Fruit fly (Drosophila melanogaster) whole organism, embryonic: ENCODE measurements around the gene Unr.

Source experiments
- Atf3 ChIP-seq: fragments of 200-800 bp; sonication (Bioruptor generic); optimal IDR thresholded peaks from 3 replicates; lab custom pipeline; 2016; ENCODE audit warnings: missing biosample characterization, missing genetic modification characterization
- Atf6 ChIP-seq: fragments of 200-800 bp; sonication (Bioruptor generic); IDR thresholded peaks from 2 replicates; pipeline ENCODE4 v1.3.6; 2022; ENCODE audit warnings: missing biosample characterization, missing genetic modification characterization
- B-H1 ChIP-seq: fragments of 200-800 bp; sonication (Bioruptor generic); IDR thresholded peaks from 3 replicates; pipeline ENCODE4 v1.3.6; 2022; ENCODE audit warnings: missing biosample characterization, missing genetic modification characterization
- Bgb ChIP-seq: fragments of 200-800 bp; sonication (Bioruptor generic); IDR thresholded peaks from 2 replicates; pipeline ENCODE4 v1.3.6; 2022; ENCODE audit warnings: missing biosample characterization, missing genetic modification characterization; ENCODE audit not compliant: partially characterized antibody
- CG11504 ChIP-seq: fragments of 200-800 bp; sonication (Bioruptor generic); optimal IDR thresholded peaks from 3 replicates; lab custom pipeline; 2019; ENCODE audit warnings: missing biosample characterization, mild to moderate bottlenecking, missing genetic modification characterization, moderate library complexity
- CG14710 ChIP-seq: fragments of 200-800 bp; sonication (Bioruptor generic); optimal IDR thresholded peaks from 3 replicates; lab custom pipeline; 2019; ENCODE audit warnings: missing biosample characterization, mild to moderate bottlenecking, missing genetic modification characterization, moderate library complexity
- CG17186 ChIP-seq: fragments of 200-800 bp; sonication (Bioruptor generic); optimal IDR thresholded peaks from 3 replicates; lab custom pipeline; 2017; ENCODE audit warnings: missing biosample characterization, missing genetic modification reagents, missing genetic modification characterization
- CG17361 ChIP-seq: fragments of 200-800 bp; sonication (Bioruptor generic); IDR thresholded peaks from 3 replicates; pipeline ENCODE4 v1.3.6; 2022; ENCODE audit warnings: missing biosample characterization, missing genetic modification characterization
- CG18476 ChIP-seq: fragments of 200-800 bp; sonication (Bioruptor generic); optimal IDR thresholded peaks from 2 replicates; lab custom pipeline; 2016; ENCODE audit warnings: missing biosample characterization, mild to moderate bottlenecking, missing genetic modification characterization
- CG42726 ChIP-seq: fragments of 200-800 bp; sonication (Bioruptor generic); IDR thresholded peaks from 2 replicates; pipeline ENCODE4 v1.3.6; 2022; ENCODE audit warnings: missing biosample characterization, missing genetic modification characterization; ENCODE audit not compliant: partially characterized antibody
- CG7556 ChIP-seq: fragments of 200-800 bp; sonication (Bioruptor generic); optimal IDR thresholded peaks from 2 replicates; lab custom pipeline; 2017; ENCODE audit warnings: missing biosample characterization, mild to moderate bottlenecking, missing genetic modification characterization
- CG7745 ChIP-seq: fragments of 200-800 bp; sonication (Bioruptor generic); optimal IDR thresholded peaks from 2 replicates; lab custom pipeline; 2018; ENCODE audit warnings: missing biosample characterization, mild to moderate bottlenecking, missing genetic modification characterization, moderate library complexity
- CrebB ChIP-seq: fragments of 200-800 bp; sonication (Bioruptor generic); optimal IDR thresholded peaks from 3 replicates; lab custom pipeline; 2018; ENCODE audit warnings: missing biosample characterization, mild to moderate bottlenecking, missing genetic modification characterization
- D ChIP-seq, 2 experiments: fragments of 200-800 bp in 1 of 2; fragments of >200 bp in 1 of 2; sonication (Bioruptor generic) in 1 of 2; optimal IDR thresholded peaks; 2 replicates in 1 of 2; 3 replicates in 1 of 2; lab custom pipeline; 2017; ENCODE audit warnings: mild to moderate bottlenecking in 1 of 2, missing biosample characterization in 1 of 2, missing genetic modification characterization in 1 of 2, missing genetic modification reagents in 1 of 2
- Dbx ChIP-seq: fragments of 200-800 bp; sonication (Bioruptor generic); IDR thresholded peaks from 3 replicates; pipeline ENCODE4 v1.3.6; 2022; ENCODE audit warnings: missing biosample characterization, missing genetic modification characterization
- Doc2 ChIP-seq: fragments of 200-800 bp; sonication (Bioruptor generic); IDR thresholded peaks from 2 replicates; pipeline ENCODE4 v1.3.6; 2022; ENCODE audit warnings: missing biosample characterization, missing genetic modification characterization
- GATAe ChIP-seq: fragments of 200-800 bp; sonication (Bioruptor generic); conservative IDR thresholded peaks from 2 replicates; pipeline ENCODE4 v1.3.6; 2022; ENCODE audit warnings: missing biosample characterization, missing genetic modification characterization
- H15 ChIP-seq: fragments of 200-800 bp; sonication (Bioruptor generic); IDR thresholded peaks from 3 replicates; pipeline ENCODE4 v1.3.6; 2022; ENCODE audit warnings: missing biosample characterization, missing genetic modification characterization
- Hand ChIP-seq: fragments of 200-800 bp; sonication (Bioruptor generic); optimal IDR thresholded peaks from 2 replicates; lab custom pipeline; 2017; ENCODE audit warnings: mild to moderate bottlenecking, missing biosample characterization, missing genetic modification reagents, missing genetic modification characterization
- Hey ChIP-seq: fragments of 200-800 bp; sonication (Bioruptor generic); optimal IDR thresholded peaks from 3 replicates; lab custom pipeline; 2018; ENCODE audit warnings: missing biosample characterization, mild to moderate bottlenecking, missing genetic modification characterization
- Jarid2 ChIP-seq: fragments of 200-800 bp; sonication (Bioruptor generic); optimal IDR thresholded peaks from 3 replicates; lab custom pipeline; 2017; ENCODE audit warnings: mild to moderate bottlenecking, missing biosample characterization, missing genetic modification reagents, missing genetic modification characterization
- Lim3 ChIP-seq: fragments of 200-800 bp; sonication (Bioruptor generic); IDR thresholded peaks from 2 replicates; pipeline ENCODE4 v1.3.6; 2022; ENCODE audit warnings: missing biosample characterization, missing genetic modification characterization
- MTF-1 ChIP-seq: fragments of 200-800 bp; sonication (Bioruptor generic); optimal IDR thresholded peaks from 2 replicates; lab custom pipeline; 2018; ENCODE audit warnings: missing biosample characterization, mild to moderate bottlenecking, missing genetic modification characterization, borderline replicate concordance
- Nf-YA ChIP-seq: fragments of 200-800 bp; sonication (Bioruptor generic); IDR thresholded peaks from 2 replicates; pipeline ENCODE4 v1.3.6; 2022; ENCODE audit warnings: missing biosample characterization, missing genetic modification characterization
- PHDP ChIP-seq: fragments of 200-800 bp; sonication (Bioruptor generic); optimal IDR thresholded peaks from 3 replicates; lab custom pipeline; 2018; ENCODE audit warnings: missing biosample characterization, mild to moderate bottlenecking, missing genetic modification characterization, moderate library complexity
- TFAM ChIP-seq: fragments of 200-800 bp; sonication (Bioruptor generic); optimal IDR thresholded peaks from 2 replicates; lab custom pipeline; 2017; ENCODE audit warnings: missing biosample characterization, missing genetic modification characterization, inconsistent platforms
- Vsx1 ChIP-seq: fragments of 200-800 bp; sonication (Bioruptor generic); optimal IDR thresholded peaks from 2 replicates; lab custom pipeline; 2017; ENCODE audit warnings: missing biosample characterization, mild to moderate bottlenecking, missing genetic modification characterization, missing genetic modification reagents
- btn ChIP-seq: fragments of 200-800 bp; sonication (Bioruptor generic); optimal IDR thresholded peaks from 2 replicates; lab custom pipeline; 2016; ENCODE audit warnings: missing biosample characterization, missing genetic modification characterization
- cas ChIP-seq: fragments of 200-800 bp; sonication (Bioruptor generic); IDR thresholded peaks from 2 replicates; pipeline ENCODE4 v1.3.6; 2022; ENCODE audit warnings: missing biosample characterization, missing genetic modification characterization
- crol ChIP-seq: fragments of 200-800 bp; sonication (Bioruptor generic); IDR thresholded peaks from 2 replicates; pipeline ENCODE4 v1.3.6; 2022; ENCODE audit warnings: missing biosample characterization, missing genetic modification characterization
- ewg ChIP-seq: fragments of 200-800 bp; sonication (Bioruptor generic); optimal IDR thresholded peaks from 3 replicates; lab custom pipeline; 2017; ENCODE audit warnings: mild to moderate bottlenecking, missing biosample characterization, missing genetic modification reagents, missing genetic modification characterization
- gce ChIP-seq: fragments of 200-800 bp; sonication (Bioruptor generic); IDR thresholded peaks from 3 replicates; pipeline ENCODE4 v1.3.6; 2022; ENCODE audit warnings: missing biosample characterization, missing genetic modification characterization
- hth ChIP-seq: fragments of >200 bp; optimal IDR thresholded peaks from 2 replicates; lab custom pipeline; 2017; ENCODE audit warnings: inconsistent platforms
- jing ChIP-seq: fragments of 200-800 bp; sonication (Bioruptor generic); optimal IDR thresholded peaks from 2 replicates; lab custom pipeline; 2018; ENCODE audit warnings: missing biosample characterization, mild to moderate bottlenecking, missing genetic modification characterization
- kay ChIP-seq: fragments of 200-800 bp; sonication (Bioruptor generic); optimal IDR thresholded peaks from 2 replicates; lab custom pipeline; 2016; ENCODE audit warnings: missing biosample characterization, missing genetic modification characterization
- kni ChIP-seq: fragments of 200-800 bp; sonication (Bioruptor generic); optimal IDR thresholded peaks from 3 replicates; lab custom pipeline; 2017; ENCODE audit warnings: mild to moderate bottlenecking, missing biosample characterization, missing genetic modification reagents, missing genetic modification characterization
- pb ChIP-seq: fragments of 200-800 bp; sonication (Bioruptor generic); optimal IDR thresholded peaks from 3 replicates; lab custom pipeline; 2016; ENCODE audit warnings: missing biosample characterization, missing genetic modification characterization
- phol ChIP-seq: fragments of 200-800 bp; sonication (Bioruptor generic); optimal IDR thresholded peaks from 3 replicates; lab custom pipeline; 2018; ENCODE audit warnings: missing biosample characterization, mild to moderate bottlenecking, missing genetic modification characterization, moderate library complexity
- ranshi ChIP-seq: fragments of 200-800 bp; sonication (Bioruptor generic); IDR thresholded peaks from 2 replicates; pipeline ENCODE4 v1.3.6; 2022; ENCODE audit warnings: missing biosample characterization, missing genetic modification characterization
- sna ChIP-seq: fragments of 200-800 bp; sonication (Bioruptor generic); IDR thresholded peaks from 2 replicates; pipeline ENCODE4 v1.3.6; 2022; ENCODE audit warnings: missing biosample characterization, missing genetic modification characterization; ENCODE audit not compliant: partially characterized antibody
- sob ChIP-seq: fragments of 200-800 bp; sonication (Bioruptor generic); IDR thresholded peaks from 2 replicates; pipeline ENCODE4 v1.3.6; 2022; ENCODE audit warnings: missing biosample characterization, missing genetic modification characterization
- tap ChIP-seq: fragments of 200-800 bp; optimal IDR thresholded peaks from 3 replicates; lab custom pipeline; 2019; ENCODE audit warnings: missing biosample characterization, mild to moderate bottlenecking, missing genetic modification characterization, moderate library complexity
- tll ChIP-seq, 2 experiments: fragments of 200-800 bp in 1 of 2; fragments of >200 bp in 1 of 2; sonication (Bioruptor generic) in 1 of 2; optimal IDR thresholded peaks; 2 replicates each; lab custom pipeline; 2017 to 2019; ENCODE audit warnings: missing biosample characterization in 2 of 2, missing genetic modification characterization in 2 of 2, mild to moderate bottlenecking in 1 of 2, moderate library complexity in 1 of 2
- unc-4 ChIP-seq: fragments of 200-800 bp; sonication (Bioruptor generic); IDR thresholded peaks from 2 replicates; pipeline ENCODE4 v1.3.6; 2022; ENCODE audit warnings: missing biosample characterization, missing genetic modification characterization; ENCODE audit not compliant: partially characterized antibody
- zen ChIP-seq: fragments of 200-800 bp; sonication (Bioruptor generic); optimal IDR thresholded peaks from 3 replicates; lab custom pipeline; 2018; ENCODE audit warnings: missing biosample characterization, mild to moderate bottlenecking, missing genetic modification characterization, moderate library complexity
- zf30C ChIP-seq: fragments of 200-800 bp; sonication (Bioruptor generic); optimal IDR thresholded peaks from 3 replicates; lab custom pipeline; 2018; ENCODE audit warnings: missing biosample characterization, mild to moderate bottlenecking, missing genetic modification characterization
- zfh2 ChIP-seq: fragments of 200-800 bp; sonication (Bioruptor generic); optimal IDR thresholded peaks from 2 replicates; lab custom pipeline; 2016; ENCODE audit warnings: missing biosample characterization, missing genetic modification characterization

Unr gene

DNA sequence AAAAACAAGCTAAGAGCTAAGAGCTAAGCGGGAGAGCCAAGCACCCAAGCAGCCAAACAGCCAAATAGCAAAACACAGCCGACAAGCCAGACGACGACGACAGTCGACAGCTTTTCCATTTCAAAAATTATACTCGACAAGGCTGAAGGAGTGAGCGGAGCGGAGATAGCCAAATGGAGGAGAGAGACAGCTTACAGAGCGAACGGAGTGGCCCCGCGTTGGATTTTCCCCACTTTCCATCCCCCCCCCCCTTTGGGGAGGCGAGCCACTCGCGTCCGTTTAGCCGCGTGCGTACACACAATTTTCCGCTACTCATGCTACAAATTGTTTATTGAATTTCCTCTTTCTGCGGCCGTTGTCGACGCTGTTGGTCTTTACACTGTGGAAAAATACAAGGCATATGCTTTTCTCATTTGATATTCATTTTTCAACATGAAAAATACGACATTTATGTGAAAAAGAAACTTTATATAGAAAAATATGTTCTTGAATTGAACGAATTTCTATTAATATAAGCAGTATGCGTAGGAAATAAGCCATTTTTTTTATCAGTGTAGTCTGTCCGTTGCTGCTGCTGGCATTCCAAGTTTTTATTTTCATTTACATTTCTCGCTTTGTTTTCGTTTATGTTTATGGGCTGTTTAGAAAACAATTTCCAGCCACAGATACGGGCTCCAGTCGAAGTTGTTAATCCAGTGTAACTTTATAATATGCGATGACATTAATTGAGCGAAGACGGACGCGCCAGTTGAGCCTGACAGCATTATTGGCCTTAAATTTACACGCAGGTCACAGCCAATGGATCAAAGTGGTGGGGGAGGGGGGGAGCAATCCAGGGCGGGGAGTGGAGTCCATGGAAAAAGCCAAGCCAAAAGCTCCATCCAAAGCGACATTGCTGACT lies 15.9 kb upstream of the Unr start (continued):
- TF ChIP-seq zf30C (GFP tag; lab: Kevin White, UChicago) (peak; percentile 95), crol (peak; percentile 98), cas (GFP tag; lab: Robert Waterston, UW) (peak; percentile 88), H15 (GFP tag; lab: Robert Waterston, UW) (peak; percentile 97), Bgb (GFP tag; lab: Robert Waterston, UW) (peak; percentile 39; the same call in 1 of the 2 replicates), Nf-YA (GFP tag; lab: Robert Waterston, UW) (peak; percentile 97), Doc2 (GFP tag; lab: Robert Waterston, UW) (peak; percentile 81), D (optimal IDR thresholded peaks at IDR 0.05; lab: Kevin White, UChicago) (no peak), D (GFP tag; optimal IDR thresholded peaks at IDR 0.05; lab: Kevin White, UChicago) (peak; percentile 99), phol (tag; lab: Kevin White, UChicago) (peak; percentile 99), Hey (peak; percentile 80), CG7556 (GFP tag; lab: Kevin White, UChicago) (peak; percentile 99), tll (GFP tag; optimal IDR thresholded peaks at IDR 0.05; lab: Kevin White, UChicago) (peak in 1 of 2 experiments; percentile 54), CrebB (tag; lab: Kevin White, UChicago) (peak; percentile 98), Lim3 (GFP tag; lab: Robert Waterston, UW) (peak; percentile 93), kay (GFP tag; lab: Kevin White, UChicago) (peak; percentile 94), Vsx1 (GFP tag; lab: Kevin White, UChicago) (peak; percentile 97), ranshi (GFP tag; lab: Robert Waterston, UW) (peak; percentile 98), pb (GFP tag; lab: Kevin White, UChicago) (peak; percentile 95), zfh2 (GFP tag; lab: Kevin White, UChicago) (peak; percentile 93), Jarid2 (GFP tag; lab: Kevin White, UChicago) (peak; percentile 88), jing (GFP tag; lab: Kevin White, UChicago) (peak; percentile 96), CG17361 (GFP tag; lab: Robert Waterston, UW) (peak; percentile 99), MTF-1 (peak; percentile 97), Hand (peak; percentile 97), CG11504 (tag; lab: Kevin White, UChicago) (peak; percentile 98), ewg (GFP tag; lab: Kevin White, UChicago) (peak; percentile 97), CG14710 (tag; lab: Kevin White, UChicago) (peak; percentile 98), gce (GFP tag; lab: Robert Waterston, UW) (peak; percentile 98), B-H1 (GFP tag; lab: Robert Waterston, UW) (peak; percentile 96), sna (peak; percentile 42; the same call in 1 of the 2 replicates), CG42726 (0 out of 2 replicates have a peak, but pooled peaks have one; percentile 6), Atf6 (GFP tag; lab: Robert Waterston, UW) (peak; percentile 97), Atf3 (peak; percentile 97), Dbx (GFP tag; lab: Robert Waterston, UW) (peak; percentile 97), CG18476 (peak; percentile 97), CG17186 (GFP tag; lab: Kevin White, UChicago) (peak; percentile 93), PHDP (tag; lab: Kevin White, UChicago) (peak; percentile 99), tap (tag; lab: Kevin White, UChicago) (peak; percentile 99), unc-4 (GFP tag; lab: Robert Waterston, UW) (no peak), btn (peak; percentile 96), sob (GFP tag; lab: Robert Waterston, UW) (peak; percentile 97), CG7745 (tag; lab: Kevin White, UChicago) (peak; percentile 94), hth (lab: Kevin White, UChicago) (no peak), kni (GFP tag; lab: Kevin White, UChicago) (peak; percentile 92), TFAM (GFP tag; lab: Kevin White, UChicago) (peak; percentile 95), zen (tag; lab: Kevin White, UChicago) (peak; percentile 98), GATAe (GFP tag; lab: Robert Waterston, UW) (peak; percentile 86)
